Worm (Caenorhabditis elegans): ENCODE data around the gene arx-2.
A peak's percentile ranks its signal among the peaks of the same experiment; 100 is the strongest.

Gene arx-2

DNA sequence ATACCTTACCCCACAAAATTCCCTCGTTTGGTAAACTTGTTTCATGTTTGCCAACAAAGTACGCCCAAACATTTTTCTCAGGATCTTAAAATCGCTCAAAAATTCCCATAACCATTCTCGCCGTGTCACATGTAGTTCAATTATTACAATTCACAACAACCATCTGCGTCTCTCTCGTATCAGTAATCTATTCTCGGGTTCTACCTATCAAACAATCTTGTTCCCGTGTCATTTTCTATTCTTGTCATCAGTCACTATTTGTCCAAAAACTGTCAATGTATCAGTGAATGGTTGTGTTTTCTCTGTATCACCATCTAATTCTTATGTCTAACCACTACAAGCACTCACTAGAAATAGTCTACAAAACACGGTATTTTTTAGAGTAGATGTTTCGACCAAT lies 33.0 kb upstream of the arx-2 start (continued):
- TF ChIP-seq nhr-20 (tag; optimal IDR thresholded peaks at IDR 0.05) (peak; percentile 72), snpc-4 (tag; optimal IDR thresholded peaks at IDR 0.05) (no peak), unc-130 (tag; optimal IDR thresholded peaks at IDR 0.05) (no peak), ceh-88 (GFP tag; IDR thresholded peaks at IDR 0.05) (no peak), mdl-1 (tag; optimal IDR thresholded peaks at IDR 0.05) (peak in 1 of 2 experiments; percentile 23), mef-2 (tag; optimal IDR thresholded peaks at IDR 0.05) (no peak), nhr-84 (tag; optimal IDR thresholded peaks at IDR 0.05) (no peak), C16A3.4 (tag; optimal IDR thresholded peaks at IDR 0.05) (peak; percentile 5), unc-30 (tag; optimal IDR thresholded peaks at IDR 0.05) (no peak)

DNA sequence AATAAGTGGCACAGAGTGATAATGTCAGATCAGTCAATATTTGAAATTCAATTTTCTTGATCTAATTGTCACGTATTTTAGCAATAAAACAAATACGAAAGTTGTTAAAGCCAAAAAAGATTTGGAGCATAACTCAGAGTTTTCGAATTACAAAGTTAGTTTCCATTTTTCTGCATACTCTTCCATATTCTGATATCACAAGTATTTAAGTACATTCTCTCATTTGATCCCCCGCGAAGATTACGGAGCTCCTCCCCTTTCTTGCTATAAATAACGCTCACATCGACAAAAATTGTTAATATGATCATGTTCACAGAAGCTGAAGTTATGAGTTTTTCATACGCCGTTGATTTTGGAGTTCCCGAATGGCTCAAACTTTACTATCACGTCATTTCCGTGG lies 30.1 kb upstream of the arx-2 start, which contains the start of gene sri-20:
sri-20 (plus strand) TSS at position 301 of the 400 bp plus-strand sequence.
- TF ChIP-seq efl-1 (optimal IDR thresholded peaks at IDR 0.05): no peak
- peak in 1 of 2 experiments; percentile 75 for TF ChIP-seq efl-1 (GFP tag; optimal IDR thresholded peaks at IDR 0.05 in 1 of 2)
- TF ChIP-seq lin-15B (tag; optimal IDR thresholded peaks at IDR 0.05): no peak

DNA sequence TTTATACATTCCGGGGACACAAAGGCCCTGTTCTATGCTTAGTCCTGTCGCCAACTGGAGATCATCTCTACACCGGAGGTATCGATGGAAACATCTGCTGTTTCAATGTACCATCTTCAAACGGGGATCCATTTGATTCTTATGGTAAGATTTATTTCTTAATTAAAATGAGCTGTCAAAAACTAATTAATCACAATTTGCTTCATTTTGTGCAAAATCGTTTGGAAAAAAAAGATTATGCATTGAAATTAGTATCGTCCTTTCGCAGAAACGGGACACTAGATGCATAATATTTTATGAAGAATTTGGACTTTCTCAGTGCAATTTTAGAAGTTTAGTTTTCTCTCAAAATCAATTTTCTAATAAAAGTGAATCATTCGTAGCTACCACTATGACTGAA lies 25.7 kb upstream of the arx-2 start:
- TF ChIP-seq hpl-2 (GFP tag; optimal IDR thresholded peaks at IDR 0.05) (no peak), egl-13 (tag; optimal IDR thresholded peaks at IDR 0.05) (no peak), nhr-28 (tag; optimal IDR thresholded peaks at IDR 0.05) (no peak), nhr-11 (tag; optimal IDR thresholded peaks at IDR 0.05) (no peak)

DNA sequence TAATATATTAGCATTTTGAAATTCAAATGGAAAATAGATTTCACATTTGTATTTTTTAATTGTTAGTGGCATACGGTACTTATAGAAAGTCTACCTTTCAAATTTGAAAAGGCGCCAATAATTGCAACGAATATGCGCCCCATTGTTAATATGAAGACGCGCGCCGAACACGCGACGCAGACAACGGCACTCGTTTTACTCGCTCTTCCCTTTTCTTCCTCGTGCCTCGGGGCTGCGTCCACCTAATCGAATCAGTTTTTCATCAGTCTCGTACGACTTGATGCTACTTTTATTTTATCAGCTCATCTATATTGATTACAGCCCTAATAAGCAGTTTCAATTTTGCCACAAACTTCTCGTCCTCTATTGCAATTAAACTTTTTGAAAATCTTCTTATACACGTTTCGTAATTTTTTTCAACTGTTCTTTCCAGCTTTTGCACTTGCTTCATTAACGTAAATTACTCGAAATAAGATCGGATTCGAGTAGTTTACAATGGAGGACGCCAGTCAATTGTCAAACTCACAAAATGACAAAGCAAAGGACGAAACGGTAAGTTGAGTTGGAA lies 23.8 kb upstream of the arx-2 start, which contains the start of gene cash-1:
cash-1 (plus strand) TSS at position 432 of the 568 bp plus-strand sequence.
- peak; percentile 60 for TF ChIP-seq nhr-90 (tag; optimal IDR thresholded peaks at IDR 0.05; ENCODE audit: poor library complexity)
- TF ChIP-seq xbp-1 (tag; optimal IDR thresholded peaks at IDR 0.05): peak; percentile 68
- TF ChIP-seq egl-13 (tag; optimal IDR thresholded peaks at IDR 0.05): peak; percentile 22
- TF ChIP-seq nhr-85 (tag): peak; percentile 42
- TF ChIP-seq elt-3 (tag; optimal IDR thresholded peaks at IDR 0.05): peak in 1 of 6 experiments; percentile 45
- TF ChIP-seq fkh-8 (tag; optimal IDR thresholded peaks at IDR 0.05): peak; percentile 71
- TF ChIP-seq isw-1 (GFP tag; IDR thresholded peaks at IDR 0.05): peak; percentile 67
- no peak for TF ChIP-seq mef-2 (tag; optimal IDR thresholded peaks at IDR 0.05)
- TF ChIP-seq C34B4.2 (tag; optimal IDR thresholded peaks at IDR 0.05): no peak
- TF ChIP-seq blmp-1 (tag; optimal IDR thresholded peaks at IDR 0.05): peak; percentile 74
- peak; percentile 77 for TF ChIP-seq skn-1 (tag; optimal IDR thresholded peaks at IDR 0.05)
- TF ChIP-seq elt-2 (tag; optimal IDR thresholded peaks at IDR 0.05): peak; percentile 43
- peak; percentile 72 for TF ChIP-seq snu-23 (GFP tag; optimal IDR thresholded peaks at IDR 0.05)
- TF ChIP-seq jun-1 (tag; optimal IDR thresholded peaks at IDR 0.05): no peak
- peak; percentile 88 to 95 for TF ChIP-seq lin-35 (GFP tag; optimal IDR thresholded peaks at IDR 0.05)
- peak; percentile 12 for TF ChIP-seq dsc-1 (tag; optimal IDR thresholded peaks at IDR 0.05)
- peak; percentile 82 for TF ChIP-seq nhr-71 (tag; optimal IDR thresholded peaks at IDR 0.05)
- TF ChIP-seq nhr-19 (GFP tag; conservative IDR thresholded peaks at IDR 0.05): peak; percentile 58
- TF ChIP-seq ama-1 (optimal IDR thresholded peaks at IDR 0.05): no peak
- TF ChIP-seq lin-14 (GFP tag; optimal IDR thresholded peaks at IDR 0.05): peak; percentile 84
- TF ChIP-seq lsy-2 (tag; optimal IDR thresholded peaks at IDR 0.05): peak; percentile 56 to 86
- no peak for TF ChIP-seq pqm-1 (tag; optimal IDR thresholded peaks at IDR 0.05)
- peak in 1 of 2 experiments; percentile 82 for TF ChIP-seq mdl-1 (tag; optimal IDR thresholded peaks at IDR 0.05)
- TF ChIP-seq ztf-11 (tag; optimal IDR thresholded peaks at IDR 0.05): no peak
- peak; percentile 71 for TF ChIP-seq tbx-2 (tag; optimal IDR thresholded peaks at IDR 0.05)
- TF ChIP-seq C16A3.4 (tag; optimal IDR thresholded peaks at IDR 0.05): peak; percentile 38
- no peak for TF ChIP-seq C04F5.9 (tag; optimal IDR thresholded peaks at IDR 0.05)
- TF ChIP-seq hpl-2 (GFP tag; optimal IDR thresholded peaks at IDR 0.05): peak; percentile 14
- TF ChIP-seq unc-98 (GFP tag; IDR thresholded peaks at IDR 0.05): no peak
- TF ChIP-seq mab-9 (GFP tag; IDR thresholded peaks at IDR 0.05): no peak
- TF ChIP-seq nhr-20 (tag; optimal IDR thresholded peaks at IDR 0.05): peak; percentile 73
- TF ChIP-seq sptf-1 (tag; optimal IDR thresholded peaks at IDR 0.05): no peak
- no peak for TF ChIP-seq unc-30 (tag; optimal IDR thresholded peaks at IDR 0.05)
- no peak for TF ChIP-seq tlp-1 (tag; optimal IDR thresholded peaks at IDR 0.05)
- peak; percentile 6 to 77 (median 18) for TF ChIP-seq ceh-82 (tag; optimal IDR thresholded peaks at IDR 0.05)
- peak; percentile 68 for TF ChIP-seq rnt-1 (tag; optimal IDR thresholded peaks at IDR 0.05)
- TF ChIP-seq unc-130 (tag; optimal IDR thresholded peaks at IDR 0.05): peak; percentile 68
- peak; percentile 10 for TF ChIP-seq F16B12.6 (tag; optimal IDR thresholded peaks at IDR 0.05)
- TF ChIP-seq snpc-4 (tag; optimal IDR thresholded peaks at IDR 0.05): peak; percentile 55
- peak; percentile 36 for TF ChIP-seq fkh-10 (GFP tag; optimal IDR thresholded peaks at IDR 0.05)

Data from whole organism, L1 larva.